Worm (Caenorhabditis elegans) whole organism, midembryonic: Measurements from ENCODE around the gene ubc-24.

Experiments
- T22C8.4 ChIP-seq: fragments of 200-800 bp; sonication (Bioruptor generic); IDR thresholded peaks from 2 replicates; pipeline ENCODE4 v1.3.6; 2022; ENCODE audit warnings: missing genetic modification characterization, missing compliant biosample characterization
- cog-1 ChIP-seq: sonication (generic microtip); optimal IDR thresholded peaks from 2 replicates; lab custom pipeline; 2016; ENCODE audit warnings: missing genetic modification characterization, missing compliant biosample characterization
- flt-1 ChIP-seq: fragments of 200-800 bp; sonication (Bioruptor generic); IDR thresholded peaks from 2 replicates; pipeline ENCODE4 v1.3.6; 2022; ENCODE audit warnings: missing genetic modification characterization, missing compliant biosample characterization
- klf-2 ChIP-seq: fragments of 200-800 bp; sonication (Bioruptor generic); conservative IDR thresholded peaks from 2 replicates; pipeline ENCODE4 v1.3.6; 2022; ENCODE audit warnings: missing genetic modification reagents, missing genetic modification characterization, missing compliant biosample characterization
- med-1 ChIP-seq: sonication (generic microtip); optimal IDR thresholded peaks from 2 replicates; lab custom pipeline; 2017; ENCODE audit warnings: missing genetic modification characterization, mild to moderate bottlenecking, missing compliant biosample characterization, antibody characterized with exemption, missing genetic modification reagents; ENCODE audit not compliant: insufficient read depth
- ref-1 ChIP-seq: fragments of 200-800 bp; sonication (Bioruptor generic); conservative IDR thresholded peaks from 2 replicates; pipeline ENCODE4 v1.3.6; 2022; ENCODE audit warnings: missing genetic modification reagents, missing genetic modification characterization, missing compliant biosample characterization
- tab-1 ChIP-seq: fragments of 200-800 bp; sonication (Bioruptor generic); IDR thresholded peaks from 2 replicates; pipeline ENCODE4 v1.3.6; 2022; ENCODE audit warnings: missing genetic modification characterization, missing compliant biosample characterization
- ztf-23 ChIP-seq: fragments of 200-800 bp; sonication (Bioruptor generic); IDR thresholded peaks from 2 replicates; pipeline ENCODE4 v1.3.6; 2022; ENCODE audit warnings: missing genetic modification reagents, missing genetic modification characterization, missing compliant biosample characterization
- ztf-29 ChIP-seq: fragments of 200-800 bp; sonication (Bioruptor generic); IDR thresholded peaks from 2 replicates; pipeline ENCODE4 v1.3.6; 2022; ENCODE audit warnings: missing genetic modification reagents, missing genetic modification characterization, missing compliant biosample characterization

The ubc-24 gene

ce11 chrII:8405303-8405702, at the start of gene ubc-24:
TSS of gene ubc-24 (plus strand) at chrII:8405603.
- TF ChIP-seq ref-1 (GFP tag; lab: Robert Waterston, UW) (no peak), med-1 (GFP tag; lab: Kevin White, UChicago) (no peak), T22C8.4 (GFP tag; lab: Robert Waterston, UW) (no peak), flt-1 (GFP tag; lab: Robert Waterston, UW) (no peak), klf-2 (GFP tag; lab: Robert Waterston, UW) (no peak), cog-1 (tag; lab: Kevin White, UChicago) (no peak), ztf-29 (GFP tag; lab: Robert Waterston, UW) (no peak), tab-1 (no peak), ztf-23 (no peak)

ce11 chrII:8358466-8358865, 46.9 kb upstream of the ubc-24 start:
- TF ChIP-seq flt-1 (GFP tag; lab: Robert Waterston, UW) (no peak), cog-1 (tag; lab: Kevin White, UChicago) (no peak)

ce11 chrII:8359350-8359749, 46.1 kb upstream of the ubc-24 start, which contains the start of gene col-77:
TSS of gene col-77 (minus strand) at chrII:8359381.
- TF ChIP-seq ref-1 (GFP tag; lab: Robert Waterston, UW) (no peak), cog-1 (tag; lab: Kevin White, UChicago) (no peak), ztf-23 (no peak), med-1 (GFP tag; lab: Kevin White, UChicago) (no peak), ztf-29 (GFP tag; lab: Robert Waterston, UW) (no peak)

- TF ChIP-seq med-1 (GFP tag; lab: Kevin White, UChicago) (no peak), ztf-29 (GFP tag; lab: Robert Waterston, UW) (no peak), tab-1 (0 out of 2 replicates have a peak, but pooled peaks have one; percentile 62)
These were observed 45.0 kb upstream of the ubc-24 start, which contains the start of gene M195.2 for ce11 chrII:8360453-8360852. TSS of gene M195.2 (plus strand) at chrII:8360753.

- TF ChIP-seq klf-2 (GFP tag; lab: Robert Waterston, UW) (no peak), flt-1 (GFP tag; lab: Robert Waterston, UW) (no peak), T22C8.4 (GFP tag; lab: Robert Waterston, UW) (no peak), med-1 (GFP tag; lab: Kevin White, UChicago) (no peak), ref-1 (GFP tag; lab: Robert Waterston, UW) (no peak), ztf-23 (no peak), ztf-29 (GFP tag; lab: Robert Waterston, UW) (no peak), cog-1 (tag; lab: Kevin White, UChicago) (no peak), tab-1 (no peak)
These were observed 36.3 kb upstream of the ubc-24 start, which contains the start of gene amt-3 for ce11 chrII:8369059-8369458. TSS of gene amt-3 (minus strand) at chrII:8369159.

- TF ChIP-seq flt-1 (GFP tag; lab: Robert Waterston, UW) = no peak
- TF ChIP-seq tab-1 = no peak
- TF ChIP-seq ztf-23 = no peak
- TF ChIP-seq ztf-29 (GFP tag; lab: Robert Waterston, UW) = no peak
- TF ChIP-seq klf-2 (GFP tag; lab: Robert Waterston, UW) = no peak
- TF ChIP-seq med-1 (GFP tag; lab: Kevin White, UChicago) = no peak
- no peak for TF ChIP-seq cog-1 (tag; lab: Kevin White, UChicago)
- no peak for TF ChIP-seq ref-1 (GFP tag; lab: Robert Waterston, UW)
- no peak for TF ChIP-seq T22C8.4 (GFP tag; lab: Robert Waterston, UW)
These were observed 35.2 kb upstream of the ubc-24 start for ce11 chrII:8370194-8370593.

- no peak for TF ChIP-seq med-1 (GFP tag; lab: Kevin White, UChicago)
- no peak for TF ChIP-seq tab-1
- no peak for TF ChIP-seq ztf-23
- no peak for TF ChIP-seq ztf-29 (GFP tag; lab: Robert Waterston, UW)
- no peak for TF ChIP-seq T22C8.4 (GFP tag; lab: Robert Waterston, UW)
- no peak for TF ChIP-seq klf-2 (GFP tag; lab: Robert Waterston, UW)
- TF ChIP-seq flt-1 (GFP tag; lab: Robert Waterston, UW) = no peak
- no peak for TF ChIP-seq cog-1 (tag; lab: Kevin White, UChicago)
- TF ChIP-seq ref-1 (GFP tag; lab: Robert Waterston, UW) = no peak
These were observed 27.7 kb upstream of the ubc-24 start for ce11 chrII:8377722-8378121.

- TF ChIP-seq klf-2 (GFP tag; lab: Robert Waterston, UW) = no peak
- TF ChIP-seq tab-1 = no peak
- TF ChIP-seq ztf-23 = no peak
- TF ChIP-seq T22C8.4 (GFP tag; lab: Robert Waterston, UW) = no peak
- TF ChIP-seq ztf-29 (GFP tag; lab: Robert Waterston, UW) = no peak
- TF ChIP-seq med-1 (GFP tag; lab: Kevin White, UChicago) = no peak
- no peak for TF ChIP-seq flt-1 (GFP tag; lab: Robert Waterston, UW)
- TF ChIP-seq ref-1 (GFP tag; lab: Robert Waterston, UW) = no peak
- no peak for TF ChIP-seq cog-1 (tag; lab: Kevin White, UChicago)
These were observed 25.2 kb upstream of the ubc-24 start for ce11 chrII:8380188-8380587.

ce11 chrII:8381197-8381596, 24.2 kb upstream of the ubc-24 start, which contains the start of gene F49E12.12:
TSS of gene F49E12.12 (plus strand) at chrII:8381497.
- no peak for TF ChIP-seq klf-2 (GFP tag; lab: Robert Waterston, UW)

ce11 chrII:8382880-8383279, 22.5 kb upstream of the ubc-24 start:
- TF ChIP-seq med-1 (GFP tag; lab: Kevin White, UChicago) = no peak

ce11 chrII:8384344-8384743, 21.1 kb upstream of the ubc-24 start:
- TF ChIP-seq ztf-23 (no peak), T22C8.4 (GFP tag; lab: Robert Waterston, UW) (no peak), flt-1 (GFP tag; lab: Robert Waterston, UW) (no peak), ref-1 (GFP tag; lab: Robert Waterston, UW) (no peak), tab-1 (no peak), klf-2 (GFP tag; lab: Robert Waterston, UW) (no peak), ztf-29 (GFP tag; lab: Robert Waterston, UW) (no peak), cog-1 (tag; lab: Kevin White, UChicago) (no peak), med-1 (GFP tag; lab: Kevin White, UChicago) (no peak)
